Fruit fly (Drosophila melanogaster) whole organism, embryonic: Measurements from ENCODE around the gene CG1354.

Source experiments
- Ada2b ChIP-seq: fragments of 200-800 bp; sonication (Bioruptor generic); IDR thresholded peaks from 2 replicates; pipeline ENCODE4 v1.3.6; 2022; ENCODE audit warnings: missing biosample characterization, missing genetic modification characterization
- CG12236 ChIP-seq: fragments of 200-800 bp; sonication (Bioruptor generic); optimal IDR thresholded peaks from 2 replicates; lab custom pipeline; 2016; ENCODE audit warnings: missing biosample characterization, missing genetic modification characterization
- CG14710 ChIP-seq: fragments of 200-800 bp; sonication (Bioruptor generic); optimal IDR thresholded peaks from 3 replicates; lab custom pipeline; 2019; ENCODE audit warnings: missing biosample characterization, mild to moderate bottlenecking, missing genetic modification characterization, moderate library complexity
- CG17359 ChIP-seq: fragments of 200-800 bp; sonication (Bioruptor generic); optimal IDR thresholded peaks from 3 replicates; lab custom pipeline; 2018; ENCODE audit warnings: missing biosample characterization, mild to moderate bottlenecking, missing genetic modification characterization, moderate library complexity
- CG6765 ChIP-seq: fragments of 200-800 bp; sonication (Bioruptor generic); optimal IDR thresholded peaks from 3 replicates; lab custom pipeline; 2017; ENCODE audit warnings: missing biosample characterization, mild to moderate bottlenecking, missing genetic modification characterization
- E2f1 ChIP-seq: fragments of 200-800 bp; sonication (Bioruptor generic); IDR thresholded peaks from 2 replicates; pipeline ENCODE4 v1.3.6; 2022; ENCODE audit warnings: missing biosample characterization, missing genetic modification characterization
- E2f2 ChIP-seq: fragments of 200-800 bp; sonication (Bioruptor generic); IDR thresholded peaks from 2 replicates; pipeline ENCODE4 v1.3.6; 2022; ENCODE audit warnings: missing biosample characterization, missing genetic modification characterization
- cato ChIP-seq: fragments of 200-800 bp; sonication (Bioruptor generic); optimal IDR thresholded peaks from 2 replicates; lab custom pipeline; 2016; ENCODE audit warnings: missing biosample characterization, missing genetic modification characterization, borderline replicate concordance
- dmrt11E ChIP-seq: fragments of 200-800 bp; sonication (Bioruptor generic); optimal IDR thresholded peaks from 3 replicates; lab custom pipeline; 2018; ENCODE audit warnings: missing biosample characterization, mild to moderate bottlenecking, missing genetic modification characterization, moderate library complexity
- lola ChIP-seq, 3 experiments: fragments of >200 bp in 2 of 3; fragments of 200-800 bp in 1 of 3; sonication (Bioruptor generic) in 1 of 3; optimal IDR thresholded peaks; 2 replicates each; lab custom pipeline; 2017 to 2019; ENCODE audit warnings: missing biosample characterization in 3 of 3, missing genetic modification characterization in 3 of 3, mild to moderate bottlenecking in 1 of 3, moderate library complexity in 1 of 3
- usp ChIP-seq: fragments of >200 bp; optimal IDR thresholded peaks from 2 replicates; lab custom pipeline; 2017; ENCODE audit warnings: missing biosample characterization, missing genetic modification characterization
- zf30C ChIP-seq: fragments of 200-800 bp; sonication (Bioruptor generic); optimal IDR thresholded peaks from 3 replicates; lab custom pipeline; 2018; ENCODE audit warnings: missing biosample characterization, mild to moderate bottlenecking, missing genetic modification characterization
- zfh1 ChIP-seq: fragments of 200-800 bp; sonication (Bioruptor generic); IDR thresholded peaks from 3 replicates; pipeline ENCODE4 v1.3.6; 2022; ENCODE audit warnings: missing biosample characterization, missing genetic modification characterization

DNA sequence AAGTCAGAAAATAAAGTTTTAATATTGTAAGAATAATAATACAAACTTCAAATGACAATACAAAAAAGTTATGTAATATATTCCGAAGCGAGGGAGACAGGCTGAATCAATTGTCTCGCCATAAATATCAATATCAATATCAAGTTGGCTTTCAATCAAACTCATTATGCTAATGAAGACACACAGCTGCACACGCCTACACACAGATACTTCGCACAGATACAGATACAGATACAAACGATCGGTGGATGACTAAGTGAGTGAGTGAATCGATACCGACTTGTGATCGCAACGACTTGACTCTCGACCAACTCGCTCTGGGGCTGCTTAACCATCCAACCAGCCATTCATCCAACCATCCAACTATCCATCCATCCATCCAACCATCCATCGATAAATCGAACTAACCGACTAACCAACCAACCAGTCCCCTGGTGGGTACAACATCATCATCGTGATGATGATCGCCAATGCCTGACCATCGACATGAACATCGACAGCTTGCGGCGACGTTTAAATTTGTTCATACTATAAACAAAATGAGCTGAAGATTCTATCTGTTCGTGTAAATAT, 33.8 kb upstream of the CG1354 start:
- TF ChIP-seq E2f2 (GFP tag; lab: Robert Waterston, UW) (no peak), zf30C (GFP tag; lab: Kevin White, UChicago) (no peak), CG6765 (GFP tag; lab: Kevin White, UChicago) (no peak), lola (GFP tag; optimal IDR thresholded peaks at IDR 0.05; lab: Kevin White, UChicago) (no peak), E2f1 (GFP tag; lab: Robert Waterston, UW) (no peak), CG12236 (GFP tag; lab: Kevin White, UChicago) (no peak), cato (no peak), CG17359 (no peak), dmrt11E (tag; lab: Kevin White, UChicago) (no peak), Ada2b (GFP tag; lab: Robert Waterston, UW) (no peak), CG14710 (no peak), zfh1 (GFP tag; lab: Robert Waterston, UW) (no peak), usp (GFP tag; lab: Kevin White, UChicago) (no peak)
